Worm (Caenorhabditis elegans) whole organism, L1 larva: Measurements from ENCODE around the gene ins-23.

Experiments used
- C04F5.9 ChIP-seq: sonication (generic microtip); optimal IDR thresholded peaks from 2 replicates; lab custom pipeline; 2016; ENCODE audit warnings: missing genetic modification characterization, missing compliant biosample characterization
- C16A3.4 ChIP-seq: fragments of 150-350 bp; optimal IDR thresholded peaks from 2 replicates; lab custom pipeline; 2014; ENCODE audit warnings: missing biosample characterization, missing genetic modification characterization
- aha-1 ChIP-seq: fragments of 150-350 bp; optimal IDR thresholded peaks from 2 replicates; lab custom pipeline; 2014; ENCODE audit warnings: missing biosample characterization, missing genetic modification characterization
- ama-1 ChIP-seq: fragments of 150-350 bp; optimal IDR thresholded peaks from 2 replicates; lab custom pipeline; 2014
- blmp-1 ChIP-seq: fragments of 150-350 bp; optimal IDR thresholded peaks from 2 replicates; lab custom pipeline; 2014; ENCODE audit warnings: missing biosample characterization, missing genetic modification characterization
- ceh-63 ChIP-seq: fragments of 200-800 bp; sonication (Bioruptor generic); optimal IDR thresholded peaks from 2 replicates; lab custom pipeline; 2018; ENCODE audit warnings: mild to moderate bottlenecking, missing genetic modification characterization, missing compliant biosample characterization
- ceh-82 ChIP-seq, 3 experiments: fragments of 150-350 bp in 1 of 3; sonication (generic microtip) in 2 of 3; optimal IDR thresholded peaks; 2 replicates each; lab custom pipeline; 2014 to 2017; ENCODE audit warnings: missing biosample characterization in 3 of 3, missing genetic modification characterization in 3 of 3
- ceh-88 ChIP-seq: fragments of 200-800 bp; sonication (Bioruptor generic); IDR thresholded peaks from 2 replicates; pipeline ENCODE4 v1.3.6; 2022; ENCODE audit warnings: missing genetic modification characterization, missing compliant biosample characterization
- ceh-90 ChIP-seq: sonication (generic microtip); optimal IDR thresholded peaks from 2 replicates; lab custom pipeline; 2016; ENCODE audit warnings: missing genetic modification characterization, missing compliant biosample characterization
- dsc-1 ChIP-seq: sonication (generic microtip); optimal IDR thresholded peaks from 2 replicates; lab custom pipeline; 2016; ENCODE audit warnings: mild to moderate bottlenecking, missing genetic modification characterization, missing compliant biosample characterization
- efl-3 ChIP-seq: fragments of 200-800 bp; sonication (Bioruptor generic); optimal IDR thresholded peaks from 2 replicates; lab custom pipeline; 2018; ENCODE audit warnings: mild to moderate bottlenecking, missing genetic modification characterization, missing compliant biosample characterization
- elt-2 ChIP-seq: sonication (generic microtip); optimal IDR thresholded peaks from 2 replicates; lab custom pipeline; 2016; ENCODE audit warnings: missing genetic modification characterization, mild to moderate bottlenecking, inconsistent platforms, missing compliant biosample characterization, missing genetic modification reagents
- ets-5 ChIP-seq: fragments of 200-800 bp; sonication (Bioruptor generic); IDR thresholded peaks from 2 replicates; pipeline ENCODE4 v1.3.6; 2022; ENCODE audit warnings: missing genetic modification characterization, missing compliant biosample characterization
- fkh-10 ChIP-seq: sonication (generic microtip); optimal IDR thresholded peaks from 2 replicates; lab custom pipeline; 2017; ENCODE audit warnings: missing biosample characterization, missing genetic modification reagents, missing genetic modification characterization
- fkh-4 ChIP-seq: sonication (generic microtip); optimal IDR thresholded peaks from 2 replicates; lab custom pipeline; 2016; ENCODE audit warnings: missing compliant biosample characterization, missing genetic modification characterization, borderline replicate concordance
- fos-1 ChIP-seq: fragments of 150-350 bp; optimal IDR thresholded peaks from 2 replicates; lab custom pipeline; 2014; ENCODE audit warnings: missing biosample characterization, missing genetic modification characterization
- isw-1 ChIP-seq: fragments of 200-800 bp; sonication (Bioruptor generic); IDR thresholded peaks from 2 replicates; pipeline ENCODE4 v1.3.6; 2022; ENCODE audit warnings: missing genetic modification characterization, missing compliant biosample characterization
- lir-3 ChIP-seq: sonication (generic microtip); optimal IDR thresholded peaks from 2 replicates; lab custom pipeline; 2016; ENCODE audit warnings: mild to moderate bottlenecking, missing genetic modification characterization, moderate library complexity, missing compliant biosample characterization; ENCODE audit not compliant: poor library complexity
- mab-9 ChIP-seq: fragments of 200-800 bp; sonication (Bioruptor generic); IDR thresholded peaks from 2 replicates; pipeline ENCODE4 v1.3.6; 2022; ENCODE audit warnings: missing genetic modification reagents, missing genetic modification characterization, missing compliant biosample characterization
- mdl-1 ChIP-seq, 2 experiments: fragments of 150-350 bp; optimal IDR thresholded peaks; 2 replicates each; lab custom pipeline; 2014 to 2017; ENCODE audit warnings: missing biosample characterization in 2 of 2, missing genetic modification characterization in 2 of 2, inconsistent platforms in 1 of 2
- mef-2 ChIP-seq: fragments of 150-350 bp; optimal IDR thresholded peaks from 2 replicates; lab custom pipeline; 2014; ENCODE audit warnings: missing biosample characterization, missing genetic modification characterization
- nhr-11 ChIP-seq: fragments of 150-350 bp; optimal IDR thresholded peaks from 2 replicates; lab custom pipeline; 2014; ENCODE audit warnings: missing biosample characterization, missing genetic modification characterization
- nhr-19 ChIP-seq: fragments of 200-800 bp; sonication (Bioruptor generic); conservative IDR thresholded peaks from 2 replicates; pipeline ENCODE4 v1.3.6; 2022; ENCODE audit warnings: missing genetic modification characterization, missing compliant biosample characterization
- nhr-20 ChIP-seq: sonication (generic microtip); optimal IDR thresholded peaks from 2 replicates; lab custom pipeline; 2016; ENCODE audit warnings: mild to moderate bottlenecking, missing genetic modification characterization, missing compliant biosample characterization
- nhr-71 ChIP-seq: sonication (generic microtip); optimal IDR thresholded peaks from 2 replicates; lab custom pipeline; 2016; ENCODE audit warnings: mild to moderate bottlenecking, missing genetic modification characterization, moderate library complexity, missing compliant biosample characterization
- nhr-76 ChIP-seq: sonication (generic microtip); optimal IDR thresholded peaks from 2 replicates; lab custom pipeline; 2017; ENCODE audit warnings: missing biosample characterization, missing genetic modification characterization
- nhr-77 ChIP-seq: fragments of 150-350 bp; optimal IDR thresholded peaks from 2 replicates; lab custom pipeline; 2014; ENCODE audit warnings: missing biosample characterization, missing genetic modification characterization
- pax-3 ChIP-seq: fragments of 200-800 bp; sonication (Bioruptor generic); optimal IDR thresholded peaks from 2 replicates; lab custom pipeline; 2018; ENCODE audit warnings: mild to moderate bottlenecking, missing genetic modification characterization, moderate library complexity, missing compliant biosample characterization
- pqm-1 ChIP-seq: sonication (generic microtip); optimal IDR thresholded peaks from 3 replicates; lab custom pipeline; 2017; ENCODE audit warnings: missing biosample characterization, missing genetic modification characterization
- rnt-1 ChIP-seq: sonication (generic microtip); optimal IDR thresholded peaks from 2 replicates; lab custom pipeline; 2016; ENCODE audit warnings: mild to moderate bottlenecking, missing genetic modification characterization, moderate library complexity, missing compliant biosample characterization
- skn-1 ChIP-seq: fragments of 150-350 bp; optimal IDR thresholded peaks from 2 replicates; lab custom pipeline; 2014; ENCODE audit warnings: missing biosample characterization, missing genetic modification characterization
- snpc-4 ChIP-seq: fragments of 150-350 bp; optimal IDR thresholded peaks from 2 replicates; lab custom pipeline; 2014; ENCODE audit warnings: missing biosample characterization, missing genetic modification characterization
- sptf-1 ChIP-seq: fragments of 150-350 bp; optimal IDR thresholded peaks from 2 replicates; lab custom pipeline; 2014; ENCODE audit warnings: missing biosample characterization, missing genetic modification characterization
- tbx-2 ChIP-seq: sonication (generic microtip); optimal IDR thresholded peaks from 2 replicates; lab custom pipeline; 2016; ENCODE audit warnings: missing genetic modification characterization, missing compliant biosample characterization
- tlp-1 ChIP-seq: fragments of 150-350 bp; optimal IDR thresholded peaks from 2 replicates; lab custom pipeline; 2014; ENCODE audit warnings: missing biosample characterization, missing genetic modification characterization
- unc-130 ChIP-seq: fragments of 150-350 bp; optimal IDR thresholded peaks from 2 replicates; lab custom pipeline; 2017; ENCODE audit warnings: missing biosample characterization, missing genetic modification characterization, inconsistent platforms
- unc-30 ChIP-seq: sonication (generic microtip); optimal IDR thresholded peaks from 2 replicates; lab custom pipeline; 2017; ENCODE audit warnings: missing biosample characterization, missing genetic modification characterization
- unc-86 ChIP-seq: sonication (generic microtip); optimal IDR thresholded peaks from 2 replicates; lab custom pipeline; 2016; ENCODE audit warnings: missing genetic modification characterization, missing compliant biosample characterization
- vab-15 ChIP-seq: sonication (generic microtip); optimal IDR thresholded peaks from 2 replicates; lab custom pipeline; 2017; ENCODE audit warnings: missing genotype, mild to moderate bottlenecking, missing genetic modification characterization, missing compliant biosample characterization
- ztf-11 ChIP-seq, 2 experiments: sonication (generic microtip); optimal IDR thresholded peaks; 2 replicates each; lab custom pipeline; 2016 to 2017; ENCODE audit warnings: missing genetic modification characterization in 2 of 2, missing biosample characterization in 1 of 2, missing compliant biosample characterization in 1 of 2

ins-23 gene

DNA sequence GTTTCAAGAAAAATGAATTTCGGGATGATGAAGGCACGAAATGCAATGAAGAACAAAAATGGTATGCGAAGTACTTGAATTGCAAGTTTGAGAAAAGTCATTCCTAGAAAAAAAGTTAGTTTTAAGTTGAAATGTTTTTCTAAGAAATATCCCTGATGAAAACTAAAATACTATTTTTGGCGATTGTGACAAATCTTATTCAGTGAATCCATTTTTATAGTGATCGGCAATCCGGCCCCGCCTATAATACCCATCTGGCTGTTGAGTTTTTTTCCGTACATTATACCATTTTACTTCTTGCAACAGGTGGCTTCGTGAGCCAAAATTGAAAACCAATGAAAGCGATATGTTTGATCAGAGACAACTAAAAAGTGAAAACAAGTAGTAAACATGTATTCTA lies 28.8 kb upstream of the ins-23 start, which contains the start of gene C05B5.17:
Gene C05B5.17, minus strand, starts transcription at position 101 of the 400 bp plus-strand sequence.
- TF ChIP-seq snpc-4 (tag; lab: Kevin White, UChicago) = no peak
- no peak for TF ChIP-seq ceh-82 (tag; optimal IDR thresholded peaks at IDR 0.05; lab: Kevin White, UChicago)
- no peak for TF ChIP-seq nhr-11 (tag; lab: Kevin White, UChicago)
- TF ChIP-seq fkh-4 (tag; lab: Kevin White, UChicago) = no peak
- no peak for TF ChIP-seq tlp-1 (tag; lab: Kevin White, UChicago)
- TF ChIP-seq mef-2 (tag; lab: Kevin White, UChicago) = no peak
- TF ChIP-seq pax-3 (tag; lab: Kevin White, UChicago) = no peak
- TF ChIP-seq nhr-71 (tag; lab: Kevin White, UChicago) = no peak
- no peak for TF ChIP-seq nhr-20
- no peak for TF ChIP-seq aha-1
- TF ChIP-seq elt-2 (tag; lab: Kevin White, UChicago) = no peak
- TF ChIP-seq unc-86 (tag; lab: Kevin White, UChicago) = no peak
- no peak for TF ChIP-seq blmp-1 (tag; lab: Kevin White, UChicago)
- no peak for TF ChIP-seq fos-1 (tag; lab: Kevin White, UChicago)
- no peak for TF ChIP-seq ztf-11 (tag; optimal IDR thresholded peaks at IDR 0.05; lab: Kevin White, UChicago)
- no peak for TF ChIP-seq ets-5 (GFP tag; lab: Robert Waterston, UW)

DNA sequence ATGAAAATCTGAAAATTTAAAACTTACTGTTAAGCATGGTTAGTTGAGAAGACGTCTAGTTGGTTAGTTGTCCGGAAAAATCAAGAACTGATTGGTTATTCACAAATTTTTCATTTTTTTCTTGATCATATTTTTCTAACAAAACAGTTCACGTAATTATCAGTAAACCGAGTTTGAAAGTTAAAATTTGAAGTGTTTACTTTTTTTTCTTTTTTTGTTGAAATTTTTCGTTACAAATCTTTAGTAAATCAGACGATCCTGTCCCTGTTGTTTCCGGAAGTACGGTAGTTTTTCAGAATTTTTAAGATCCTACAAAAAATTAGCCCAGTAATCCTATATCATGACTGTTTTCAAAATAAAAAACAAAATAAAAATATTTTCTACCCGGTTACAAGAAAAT lies 27.6 kb upstream of the ins-23 start, which contains the start of gene C05B5.2:
Gene C05B5.2, minus strand, starts transcription at position 101 of the 400 bp plus-strand sequence.
- no peak for TF ChIP-seq pax-3 (tag; lab: Kevin White, UChicago)
- no peak for TF ChIP-seq ceh-63 (GFP tag; lab: Kevin White, UChicago)
- no peak for TF ChIP-seq efl-3 (GFP tag; lab: Kevin White, UChicago)
- TF ChIP-seq fkh-10 = no peak
- no peak for TF ChIP-seq pqm-1 (tag; lab: Kevin White, UChicago)
- TF ChIP-seq mab-9 = no peak
- no peak for TF ChIP-seq isw-1 (GFP tag; lab: Robert Waterston, UW)
- no peak for TF ChIP-seq snpc-4 (tag; lab: Kevin White, UChicago)
- no peak for TF ChIP-seq unc-130 (tag; lab: Kevin White, UChicago)
- TF ChIP-seq dsc-1 = no peak
- no peak for TF ChIP-seq nhr-76 (tag; lab: Kevin White, UChicago)
- TF ChIP-seq nhr-19 (GFP tag; lab: Robert Waterston, UW) = no peak
- no peak for TF ChIP-seq ceh-88
- no peak for TF ChIP-seq lir-3 (tag; lab: Kevin White, UChicago)
- no peak for TF ChIP-seq nhr-11 (tag; lab: Kevin White, UChicago)
- TF ChIP-seq unc-30 (tag; lab: Kevin White, UChicago) = no peak
- no peak for TF ChIP-seq tbx-2 (tag; lab: Kevin White, UChicago)
- TF ChIP-seq ama-1 = no peak
- no peak for TF ChIP-seq vab-15

DNA sequence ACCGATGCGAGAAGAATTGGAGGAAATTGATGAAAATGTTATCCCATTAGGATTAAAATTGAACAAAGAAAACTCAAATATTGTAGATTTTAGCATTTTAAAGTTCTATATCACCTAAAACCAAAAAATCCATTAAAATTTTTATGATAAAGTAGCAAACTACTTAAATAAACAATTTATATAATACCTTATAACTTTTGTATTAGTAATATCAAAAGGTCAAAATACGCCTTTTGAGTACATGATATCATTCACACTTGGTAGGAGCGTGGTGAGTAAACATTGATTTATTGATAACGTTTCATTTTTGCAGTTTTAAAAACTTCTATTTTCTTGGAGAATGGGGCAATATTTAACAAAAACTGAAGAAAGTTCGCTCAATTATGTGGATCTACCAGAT lies 27.0 kb upstream of the ins-23 start, which contains the start of gene C05B5.5:
Gene C05B5.5, plus strand, starts transcription at position 301 of the 400 bp plus-strand sequence.
- TF ChIP-seq mef-2 (tag; lab: Kevin White, UChicago) (no peak), nhr-77 (no peak), C16A3.4 (tag; lab: Kevin White, UChicago) (no peak), unc-86 (tag; lab: Kevin White, UChicago) (no peak), mdl-1 (tag; optimal IDR thresholded peaks at IDR 0.05; lab: Kevin White, UChicago) (no peak), skn-1 (tag; lab: Kevin White, UChicago) (no peak), sptf-1 (tag; lab: Kevin White, UChicago) (no peak), ceh-63 (GFP tag; lab: Kevin White, UChicago) (no peak), nhr-76 (tag; lab: Kevin White, UChicago) (no peak)

DNA sequence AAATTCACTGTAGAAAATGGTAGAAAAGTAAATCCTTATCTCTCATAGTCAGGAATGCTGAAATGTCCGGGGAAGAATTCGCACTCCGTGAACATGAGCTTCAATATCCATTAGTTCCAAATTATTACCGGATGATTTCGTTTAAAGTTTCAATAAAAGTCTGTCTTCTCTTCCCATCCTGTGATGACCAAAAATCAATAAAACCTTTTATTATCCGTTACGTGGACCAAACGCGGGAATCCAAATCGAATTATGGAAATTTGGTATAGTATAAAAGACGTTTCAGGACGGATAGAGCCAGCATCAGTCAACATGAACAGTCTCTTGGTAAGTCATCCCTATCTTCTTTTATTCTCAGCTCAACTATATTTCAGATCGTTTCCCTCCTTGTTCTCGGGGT lies 23.8 kb upstream of the ins-23 start, which contains the start of gene C05B5.11:
Gene C05B5.11, plus strand, starts transcription at position 301 of the 400 bp plus-strand sequence.
- TF ChIP-seq efl-3 (GFP tag; lab: Kevin White, UChicago) (no peak), elt-2 (tag; lab: Kevin White, UChicago) (no peak), snpc-4 (tag; lab: Kevin White, UChicago) (no peak), C04F5.9 (tag; lab: Kevin White, UChicago) (no peak), unc-130 (tag; lab: Kevin White, UChicago) (no peak), rnt-1 (tag; lab: Kevin White, UChicago) (no peak), ceh-90 (tag; lab: Kevin White, UChicago) (no peak), C16A3.4 (tag; lab: Kevin White, UChicago) (no peak), nhr-20 (no peak)
